Fruit fly (Drosophila melanogaster) whole organism, embryonic: ENCODE results near the gene wwk.

Experiments
- Ada2b ChIP-seq: fragments of 200-800 bp; sonication (Bioruptor generic); IDR thresholded peaks from 2 replicates; pipeline ENCODE4 v1.3.6; 2022; ENCODE audit warnings: missing biosample characterization, missing genetic modification characterization
- Aef1 ChIP-seq: fragments of 200-800 bp; sonication (Bioruptor generic); IDR thresholded peaks from 3 replicates; pipeline ENCODE4 v1.3.6; 2022; ENCODE audit warnings: missing biosample characterization, missing genetic modification characterization
- Atf3 ChIP-seq: fragments of 200-800 bp; sonication (Bioruptor generic); optimal IDR thresholded peaks from 3 replicates; lab custom pipeline; 2016; ENCODE audit warnings: missing biosample characterization, missing genetic modification characterization
- BtbVII ChIP-seq: fragments of 200-800 bp; sonication (Bioruptor generic); optimal IDR thresholded peaks from 3 replicates; lab custom pipeline; 2017; ENCODE audit warnings: missing biosample characterization, mild to moderate bottlenecking, missing genetic modification characterization
- CG1024 ChIP-seq: fragments of 200-800 bp; sonication (Bioruptor generic); IDR thresholded peaks from 2 replicates; pipeline ENCODE4 v1.3.6; 2022; ENCODE audit warnings: missing biosample characterization, missing genetic modification characterization
- CG10565 ChIP-seq: fragments of 200-800 bp; sonication (Bioruptor generic); optimal IDR thresholded peaks from 3 replicates; lab custom pipeline; 2016; ENCODE audit warnings: missing biosample characterization, mild to moderate bottlenecking, missing genetic modification characterization
- CG12104 ChIP-seq: fragments of 200-800 bp; sonication (Bioruptor generic); optimal IDR thresholded peaks from 3 replicates; lab custom pipeline; 2016; ENCODE audit warnings: missing biosample characterization, missing genetic modification characterization
- CG14014 ChIP-seq: fragments of 200-800 bp; sonication (Bioruptor generic); IDR thresholded peaks from 2 replicates; pipeline ENCODE4 v1.3.6; 2022; ENCODE audit warnings: missing biosample characterization, missing genetic modification characterization
- CG15073 ChIP-seq: fragments of 200-800 bp; sonication (Bioruptor generic); optimal IDR thresholded peaks from 2 replicates; lab custom pipeline; 2016; ENCODE audit warnings: missing biosample characterization, missing genetic modification characterization
- CG15269 ChIP-seq: fragments of 200-800 bp; sonication (Bioruptor generic); optimal IDR thresholded peaks from 2 replicates; lab custom pipeline; 2018; ENCODE audit warnings: missing biosample characterization, mild to moderate bottlenecking, missing genetic modification characterization, moderate library complexity
- CG15696 ChIP-seq: fragments of 200-800 bp; sonication (Bioruptor generic); optimal IDR thresholded peaks from 2 replicates; lab custom pipeline; 2019; ENCODE audit warnings: missing biosample characterization, mild to moderate bottlenecking, missing genetic modification characterization, moderate library complexity
- CG1602 ChIP-seq: fragments of 200-800 bp; sonication (Bioruptor generic); optimal IDR thresholded peaks from 3 replicates; lab custom pipeline; 2016; ENCODE audit warnings: missing biosample characterization, missing genetic modification characterization
- CG17186 ChIP-seq: fragments of 200-800 bp; sonication (Bioruptor generic); optimal IDR thresholded peaks from 3 replicates; lab custom pipeline; 2017; ENCODE audit warnings: missing biosample characterization, missing genetic modification reagents, missing genetic modification characterization
- CG17359 ChIP-seq: fragments of 200-800 bp; sonication (Bioruptor generic); optimal IDR thresholded peaks from 3 replicates; lab custom pipeline; 2018; ENCODE audit warnings: missing biosample characterization, mild to moderate bottlenecking, missing genetic modification characterization, moderate library complexity
- CG2120 ChIP-seq: fragments of 200-800 bp; sonication (Bioruptor generic); optimal IDR thresholded peaks from 3 replicates; lab custom pipeline; 2016; ENCODE audit warnings: missing biosample characterization, missing genetic modification characterization
- CG2678 ChIP-seq: fragments of 200-800 bp; sonication (Bioruptor generic); optimal IDR thresholded peaks from 3 replicates; lab custom pipeline; 2019; ENCODE audit warnings: missing biosample characterization, mild to moderate bottlenecking, missing genetic modification characterization, moderate library complexity
- CG31224 ChIP-seq: fragments of 200-800 bp; sonication (Bioruptor generic); IDR thresholded peaks from 2 replicates; pipeline ENCODE4 v1.3.6; 2022; ENCODE audit warnings: missing biosample characterization, missing genetic modification characterization
- CG3995 ChIP-seq: fragments of 200-800 bp; sonication (Bioruptor generic); optimal IDR thresholded peaks from 3 replicates; lab custom pipeline; 2016; ENCODE audit warnings: missing biosample characterization, missing genetic modification characterization
- CG4820 ChIP-seq: fragments of 200-800 bp; sonication (Bioruptor generic); optimal IDR thresholded peaks from 3 replicates; lab custom pipeline; 2016; ENCODE audit warnings: missing biosample characterization, missing genetic modification characterization
- CG6683 ChIP-seq: fragments of 200-800 bp; sonication (Bioruptor generic); optimal IDR thresholded peaks from 2 replicates; lab custom pipeline; 2017; ENCODE audit warnings: missing biosample characterization, mild to moderate bottlenecking, missing genetic modification characterization, missing genetic modification reagents
- CG8290 ChIP-seq, 3 experiments: fragments of 200-800 bp; sonication (Bioruptor generic); optimal IDR thresholded peaks; 2 replicates each; lab custom pipeline; 2016 to 2019; ENCODE audit warnings: missing biosample characterization in 3 of 3, missing genetic modification characterization in 3 of 3, mild to moderate bottlenecking in 2 of 3, moderate library complexity in 1 of 3
- CHES-1-like ChIP-seq: fragments of 200-800 bp; sonication (Bioruptor generic); optimal IDR thresholded peaks from 2 replicates; lab custom pipeline; 2016; ENCODE audit warnings: missing biosample characterization, missing genetic modification characterization
- D19A ChIP-seq: fragments of 200-800 bp; optimal IDR thresholded peaks from 3 replicates; lab custom pipeline; 2019; ENCODE audit warnings: missing biosample characterization, mild to moderate bottlenecking, missing genetic modification characterization, moderate library complexity
- Hr3 ChIP-seq: fragments of 200-800 bp; sonication (Bioruptor generic); optimal IDR thresholded peaks from 3 replicates; lab custom pipeline; 2016; ENCODE audit warnings: missing biosample characterization, missing genetic modification characterization
- MESR4 ChIP-seq: fragments of 200-800 bp; sonication (Bioruptor generic); optimal IDR thresholded peaks from 2 replicates; lab custom pipeline; 2018; ENCODE audit warnings: missing biosample characterization, mild to moderate bottlenecking, missing genetic modification characterization, moderate library complexity
- Meics ChIP-seq: fragments of 200-800 bp; sonication (Bioruptor generic); optimal IDR thresholded peaks from 2 replicates; lab custom pipeline; 2017; ENCODE audit warnings: missing biosample characterization, mild to moderate bottlenecking, missing genetic modification characterization
- Mrtf ChIP-seq: fragments of 200-800 bp; sonication (Bioruptor generic); IDR thresholded peaks from 3 replicates; pipeline ENCODE4 v1.3.6; 2022; ENCODE audit warnings: missing biosample characterization, missing genetic modification characterization
- Nf-YB ChIP-seq: fragments of 200-800 bp; sonication (Bioruptor generic); optimal IDR thresholded peaks from 3 replicates; lab custom pipeline; 2019; ENCODE audit warnings: missing biosample characterization, mild to moderate bottlenecking, missing genetic modification characterization, moderate library complexity
- Oli ChIP-seq: fragments of 200-800 bp; sonication (Bioruptor generic); optimal IDR thresholded peaks from 2 replicates; lab custom pipeline; 2018; ENCODE audit warnings: missing biosample characterization, mild to moderate bottlenecking, missing genetic modification characterization, moderate library complexity
- Pdp1 ChIP-seq, 2 experiments: fragments of 200-800 bp; sonication (Bioruptor generic); optimal IDR thresholded peaks; 3 replicates each; lab custom pipeline; 2016; ENCODE audit warnings: missing biosample characterization in 2 of 2, missing genetic modification characterization in 2 of 2, mild to moderate bottlenecking in 1 of 2, moderate library complexity in 1 of 2
- Ravus ChIP-seq: fragments of 200-800 bp; sonication (Bioruptor generic); IDR thresholded peaks from 2 replicates; pipeline ENCODE4 v1.3.6; 2022; ENCODE audit warnings: missing biosample characterization, missing genetic modification characterization
- Xbp1 ChIP-seq: fragments of 200-800 bp; sonication (Bioruptor generic); optimal IDR thresholded peaks from 3 replicates; lab custom pipeline; 2016; ENCODE audit warnings: missing biosample characterization, mild to moderate bottlenecking, missing genetic modification characterization
- abd-A ChIP-seq: fragments of 200-800 bp; sonication (Bioruptor generic); optimal IDR thresholded peaks from 3 replicates; lab custom pipeline; 2019; ENCODE audit warnings: missing biosample characterization, mild to moderate bottlenecking, missing genetic modification characterization, moderate library complexity
- chif ChIP-seq, 2 experiments: fragments of 200-800 bp; sonication (Bioruptor generic); optimal IDR thresholded peaks; 3 replicates each; lab custom pipeline; 2016; ENCODE audit warnings: missing biosample characterization in 2 of 2, missing genetic modification characterization in 2 of 2
- dysf ChIP-seq: fragments of 200-800 bp; sonication (Bioruptor generic); IDR thresholded peaks from 3 replicates; pipeline ENCODE4 v1.3.6; 2022; ENCODE audit warnings: missing biosample characterization, missing genetic modification characterization
- grau ChIP-seq: fragments of 200-800 bp; optimal IDR thresholded peaks from 3 replicates; lab custom pipeline; 2019; ENCODE audit warnings: missing biosample characterization, mild to moderate bottlenecking, missing genetic modification characterization, moderate library complexity
- hbn ChIP-seq: fragments of 200-800 bp; sonication (Bioruptor generic); IDR thresholded peaks from 2 replicates; pipeline ENCODE4 v1.3.6; 2022; ENCODE audit warnings: missing biosample characterization, missing genetic modification characterization; ENCODE audit not compliant: partially characterized antibody
- hkb ChIP-seq, 2 experiments: fragments of 200-800 bp in 1 of 2; fragments of >200 bp in 1 of 2; sonication (Bioruptor generic) in 1 of 2; IDR thresholded peaks in 1 of 2; optimal IDR thresholded peaks in 1 of 2; 2 replicates each; pipeline versions ENCODE4 v1.3.6 to Lab custom; 2017 to 2022; ENCODE audit warnings: missing biosample characterization in 1 of 2, missing genetic modification characterization in 1 of 2
- insv ChIP-seq, 2 experiments: fragments of 200-800 bp; sonication (Bioruptor generic); optimal IDR thresholded peaks; 3 replicates each; lab custom pipeline; 2016 to 2018; ENCODE audit warnings: missing biosample characterization in 2 of 2, missing genetic modification characterization in 2 of 2
- jigr1 ChIP-seq: fragments of 200-800 bp; sonication (Bioruptor generic); IDR thresholded peaks from 3 replicates; pipeline ENCODE4 v1.3.6; 2022; ENCODE audit warnings: missing biosample characterization, missing genetic modification characterization
- knrl ChIP-seq: fragments of 200-800 bp; sonication (Bioruptor generic); IDR thresholded peaks from 3 replicates; pipeline ENCODE4 v1.3.6; 2022; ENCODE audit warnings: missing biosample characterization, missing genetic modification characterization; ENCODE audit not compliant: partially characterized antibody
- lab ChIP-seq: fragments of 200-800 bp; sonication (Bioruptor generic); optimal IDR thresholded peaks from 3 replicates; lab custom pipeline; 2017; ENCODE audit warnings: missing biosample characterization, missing genetic modification characterization, mild to moderate bottlenecking, moderate library complexity, missing genetic modification reagents
- lilli ChIP-seq: fragments of 200-800 bp; sonication (Bioruptor generic); optimal IDR thresholded peaks from 3 replicates; lab custom pipeline; 2016; ENCODE audit warnings: missing biosample characterization, missing genetic modification characterization
- pum ChIP-seq: fragments of 200-800 bp; sonication (Bioruptor generic); optimal IDR thresholded peaks from 2 replicates; lab custom pipeline; 2016; ENCODE audit warnings: missing biosample characterization, missing genetic modification characterization
- sd ChIP-seq: fragments of 200-800 bp; sonication (Bioruptor generic); optimal IDR thresholded peaks from 3 replicates; lab custom pipeline; 2018; ENCODE audit warnings: missing biosample characterization, mild to moderate bottlenecking, missing genetic modification characterization, moderate library complexity
- sob ChIP-seq: fragments of 200-800 bp; sonication (Bioruptor generic); IDR thresholded peaks from 2 replicates; pipeline ENCODE4 v1.3.6; 2022; ENCODE audit warnings: missing biosample characterization, missing genetic modification characterization
- tgo ChIP-seq: fragments of 200-800 bp; sonication (Bioruptor generic); IDR thresholded peaks from 3 replicates; pipeline ENCODE4 v1.3.6; 2022; ENCODE audit warnings: missing biosample characterization, missing genetic modification characterization
- vfl ChIP-seq: fragments of 200-800 bp; sonication (Bioruptor generic); optimal IDR thresholded peaks from 2 replicates; lab custom pipeline; 2016; ENCODE audit warnings: missing biosample characterization, missing genetic modification characterization
- zen ChIP-seq: fragments of 200-800 bp; sonication (Bioruptor generic); optimal IDR thresholded peaks from 3 replicates; lab custom pipeline; 2018; ENCODE audit warnings: missing biosample characterization, mild to moderate bottlenecking, missing genetic modification characterization, moderate library complexity

Gene wwk

dm6 chr2L:15052805-15053388 lies 21.7 kb upstream of the wwk start (continued):
- TF ChIP-seq vfl (GFP tag; lab: Kevin White, UChicago): no peak
- no peak for TF ChIP-seq hkb (optimal IDR thresholded peaks at IDR 0.05; lab: Kevin White, UChicago)
- TF ChIP-seq hkb (GFP tag; IDR thresholded peaks at IDR 0.05; lab: Robert Waterston, UW): no peak
- TF ChIP-seq Oli (tag; lab: Kevin White, UChicago): peak; percentile 11
- TF ChIP-seq BtbVII (GFP tag; lab: Kevin White, UChicago): no peak
- peak in 1 of 2 experiments; percentile 27 for TF ChIP-seq chif (GFP tag; optimal IDR thresholded peaks at IDR 0.05; lab: Kevin White, UChicago)
- TF ChIP-seq Ravus (GFP tag; lab: Robert Waterston, UW): no peak
- TF ChIP-seq dysf (GFP tag; lab: Robert Waterston, UW): peak; percentile 57; the same call in 2 of the 3 replicates
- peak; percentile 24 for TF ChIP-seq Meics (GFP tag; lab: Kevin White, UChicago)
- no peak for TF ChIP-seq CG6683
- TF ChIP-seq Hr3: no peak
- no peak for TF ChIP-seq CG3995 (GFP tag; lab: Kevin White, UChicago)
- no peak for TF ChIP-seq CG17359
- TF ChIP-seq tgo (GFP tag; lab: Robert Waterston, UW): 0 out of 3 replicates have a peak, but pooled peaks have one; percentile 35
- TF ChIP-seq CG1602 (GFP tag; lab: Kevin White, UChicago): no peak
- TF ChIP-seq CG4820: peak; percentile 26
- TF ChIP-seq zen (tag; lab: Kevin White, UChicago): no peak
- TF ChIP-seq D19A (tag; lab: Kevin White, UChicago): no peak
- no peak for TF ChIP-seq jigr1 (GFP tag; lab: Robert Waterston, UW)
- no peak for TF ChIP-seq CG2678
- no peak for TF ChIP-seq knrl (GFP tag; lab: Robert Waterston, UW)
- TF ChIP-seq CG10565 (GFP tag; lab: Kevin White, UChicago): no peak
- TF ChIP-seq CG15269 (tag; lab: Kevin White, UChicago): no peak
- no peak for TF ChIP-seq Aef1
- TF ChIP-seq Pdp1 (GFP tag; optimal IDR thresholded peaks at IDR 0.05; lab: Kevin White, UChicago): no peak
- no peak for TF ChIP-seq MESR4 (GFP tag; lab: Kevin White, UChicago)
- TF ChIP-seq Xbp1 (GFP tag; lab: Kevin White, UChicago): no peak
- TF ChIP-seq pum (GFP tag; lab: Kevin White, UChicago): no peak
- no peak for TF ChIP-seq sob (GFP tag; lab: Robert Waterston, UW)
- TF ChIP-seq CG14014 (GFP tag; lab: Robert Waterston, UW): no peak
- TF ChIP-seq CG15696 (tag; lab: Kevin White, UChicago): no peak
- no peak for TF ChIP-seq sd (tag; lab: Kevin White, UChicago)
- TF ChIP-seq CG2120 (GFP tag; lab: Kevin White, UChicago): peak; percentile 9
- 0 out of 2 replicates have a peak, but pooled peaks have one; percentile 13 for TF ChIP-seq Ada2b (GFP tag; lab: Robert Waterston, UW)
- no peak for TF ChIP-seq CG17186 (GFP tag; lab: Kevin White, UChicago)
- no peak for TF ChIP-seq Mrtf (GFP tag; lab: Robert Waterston, UW)
- TF ChIP-seq lab: peak; percentile 10
- no peak for TF ChIP-seq insv (GFP tag; optimal IDR thresholded peaks at IDR 0.05; lab: Kevin White, UChicago)
- peak; percentile 91 for TF ChIP-seq CG15073 (GFP tag; lab: Kevin White, UChicago)
- no peak for TF ChIP-seq CG12104 (GFP tag; lab: Kevin White, UChicago)
- peak; percentile 14 for TF ChIP-seq lilli (GFP tag; lab: Kevin White, UChicago)
- no peak for TF ChIP-seq hbn
- TF ChIP-seq CG31224 (GFP tag; lab: Robert Waterston, UW): no peak
- TF ChIP-seq CHES-1-like (GFP tag; lab: Kevin White, UChicago): no peak
- TF ChIP-seq abd-A (tag; lab: Kevin White, UChicago): no peak
- no peak for TF ChIP-seq CG8290 (GFP tag; optimal IDR thresholded peaks at IDR 0.05; lab: Kevin White, UChicago)
- TF ChIP-seq CG8290 (tag; optimal IDR thresholded peaks at IDR 0.05; lab: Kevin White, UChicago): no peak
- TF ChIP-seq grau (tag; lab: Kevin White, UChicago): no peak
- TF ChIP-seq Nf-YB: no peak
- TF ChIP-seq CG1024 (GFP tag; lab: Robert Waterston, UW): no peak
- no peak for TF ChIP-seq Atf3 (GFP tag; lab: Kevin White, UChicago)
